Worm (Caenorhabditis elegans): ENCODE results near the gene dpy-6.

- TF ChIP-seq ztf-23 (GFP tag; IDR thresholded peaks at IDR 0.05) (no peak), ref-1 (GFP tag; conservative IDR thresholded peaks at IDR 0.05) (no peak), flt-1 (GFP tag; IDR thresholded peaks at IDR 0.05) (no peak), ztf-29 (GFP tag; IDR thresholded peaks at IDR 0.05) (no peak), tab-1 (GFP tag; IDR thresholded peaks at IDR 0.05) (no peak), T22C8.4 (GFP tag; IDR thresholded peaks at IDR 0.05) (no peak), klf-2 (GFP tag; conservative IDR thresholded peaks at IDR 0.05) (no peak), med-1 (GFP tag; optimal IDR thresholded peaks at IDR 0.05; ENCODE audit: insufficient read depth) (no peak), cog-1 (tag; optimal IDR thresholded peaks at IDR 0.05) (no peak)
Observed at ce11 chrX:8485392-8485791, 30.0 kb upstream of the dpy-6 start.
